Worm (Caenorhabditis elegans) whole organism, L2 larva: ENCODE data around the gene srd-19.
A peak's percentile ranks its signal among the peaks of the same experiment; 100 is the strongest.

Experiments
- C34F6.9 ChIP-seq: fragments of 150-350 bp; optimal IDR thresholded peaks from 2 replicates; lab custom pipeline; 2014; ENCODE audit warnings: missing biosample characterization, missing genetic modification characterization
- F13H6.1 ChIP-seq: sonication (generic microtip); optimal IDR thresholded peaks from 2 replicates; lab custom pipeline; 2016; ENCODE audit warnings: missing genetic modification characterization, missing compliant biosample characterization
- R02D3.7 ChIP-seq: fragments of 150-350 bp; optimal IDR thresholded peaks from 2 replicates; lab custom pipeline; 2014; ENCODE audit warnings: missing biosample characterization, missing genetic modification characterization
- Y55F3AM.14 ChIP-seq: fragments of 200-800 bp; sonication (Bioruptor generic); optimal IDR thresholded peaks from 2 replicates; lab custom pipeline; 2018; ENCODE audit warnings: mild to moderate bottlenecking, missing genetic modification characterization, missing compliant biosample characterization
- ZK546.5 ChIP-seq: sonication (generic microtip); optimal IDR thresholded peaks from 2 replicates; lab custom pipeline; 2017; ENCODE audit warnings: missing biosample characterization, missing genetic modification characterization
- alr-1 ChIP-seq: fragments of 150-350 bp; optimal IDR thresholded peaks from 2 replicates; lab custom pipeline; 2014; ENCODE audit warnings: missing biosample characterization, missing genetic modification characterization
- aly-2 ChIP-seq: fragments of 150-350 bp; optimal IDR thresholded peaks from 2 replicates; lab custom pipeline; 2014; ENCODE audit warnings: missing biosample characterization, missing genetic modification characterization
- ama-1 ChIP-seq: fragments of 150-350 bp; optimal IDR thresholded peaks from 2 replicates; lab custom pipeline; 2018; ENCODE audit warnings: inconsistent platforms
- blmp-1 ChIP-seq: sonication (generic microtip); optimal IDR thresholded peaks from 2 replicates; lab custom pipeline; 2017; ENCODE audit warnings: missing genetic modification characterization, mild to moderate bottlenecking, missing compliant biosample characterization, antibody characterized with exemption, moderate library complexity; ENCODE audit not compliant: insufficient read depth
- ceh-16 ChIP-seq: fragments of 150-350 bp; optimal IDR thresholded peaks from 2 replicates; lab custom pipeline; 2014; ENCODE audit warnings: missing biosample characterization, missing genetic modification characterization
- crh-2 ChIP-seq: sonication (generic microtip); optimal IDR thresholded peaks from 2 replicates; lab custom pipeline; 2017; ENCODE audit warnings: missing biosample characterization, missing genetic modification characterization
- dmd-4 ChIP-seq: sonication (generic microtip); optimal IDR thresholded peaks from 2 replicates; lab custom pipeline; 2017; ENCODE audit warnings: missing biosample characterization, missing genetic modification characterization
- egl-27 ChIP-seq: sonication (generic microtip); optimal IDR thresholded peaks from 3 replicates; lab custom pipeline; 2017; ENCODE audit warnings: missing biosample characterization, missing genetic modification reagents, missing genetic modification characterization
- elt-1 ChIP-seq: fragments of 150-350 bp; optimal IDR thresholded peaks from 2 replicates; lab custom pipeline; 2014; ENCODE audit warnings: missing biosample characterization, missing genetic modification characterization
- fos-1 ChIP-seq: fragments of 150-350 bp; optimal IDR thresholded peaks from 2 replicates; lab custom pipeline; 2014; ENCODE audit warnings: missing biosample characterization, missing genetic modification characterization
- gmeb-1 ChIP-seq: fragments of 150-350 bp; optimal IDR thresholded peaks from 2 replicates; lab custom pipeline; 2014; ENCODE audit warnings: missing biosample characterization, missing genetic modification characterization
- lin-11 ChIP-seq: fragments of 150-350 bp; sonication (generic microtip); optimal IDR thresholded peaks from 2 replicates; lab custom pipeline; 2014; ENCODE audit warnings: missing biosample characterization, missing genetic modification characterization, inconsistent platforms, mixed read lengths
- lin-13 ChIP-seq: fragments of 150-350 bp; optimal IDR thresholded peaks from 2 replicates; lab custom pipeline; 2014; ENCODE audit warnings: missing biosample characterization, missing genetic modification reagents, missing genetic modification characterization
- lin-39 ChIP-seq: fragments of 150-350 bp; optimal IDR thresholded peaks from 2 replicates; lab custom pipeline; 2014; ENCODE audit warnings: missing biosample characterization, missing genetic modification reagents, missing genetic modification characterization
- lsy-2 ChIP-seq, 2 experiments: fragments of 150-350 bp in 1 of 2; sonication (generic microtip) in 1 of 2; optimal IDR thresholded peaks; 2 replicates each; lab custom pipeline; 2014 to 2017; ENCODE audit warnings: missing biosample characterization in 2 of 2, missing genetic modification characterization in 2 of 2
- mab-5 ChIP-seq: fragments of 150-350 bp; optimal IDR thresholded peaks from 2 replicates; lab custom pipeline; 2014; ENCODE audit warnings: missing biosample characterization, missing genetic modification characterization
- mbf-1 ChIP-seq: sonication (generic microtip); optimal IDR thresholded peaks from 2 replicates; lab custom pipeline; 2017; ENCODE audit warnings: missing biosample characterization, missing genetic modification characterization
- mdl-1 ChIP-seq, 2 experiments: fragments of 150-350 bp in 1 of 2; sonication (generic microtip) in 1 of 2; optimal IDR thresholded peaks; 2 replicates each; lab custom pipeline; 2017; ENCODE audit warnings: missing biosample characterization in 2 of 2, missing genetic modification characterization in 2 of 2
- nhr-11 ChIP-seq: fragments of 150-350 bp; optimal IDR thresholded peaks from 2 replicates; lab custom pipeline; 2014; ENCODE audit warnings: missing biosample characterization, missing genetic modification characterization
- nhr-12 ChIP-seq: fragments of 150-350 bp; optimal IDR thresholded peaks from 2 replicates; lab custom pipeline; 2014; ENCODE audit warnings: missing biosample characterization, missing genetic modification characterization
- nhr-129 ChIP-seq: fragments of 150-350 bp; optimal IDR thresholded peaks from 2 replicates; lab custom pipeline; 2014; ENCODE audit warnings: missing biosample characterization, missing genetic modification characterization
- nhr-21 ChIP-seq: fragments of 150-350 bp; optimal IDR thresholded peaks from 2 replicates; lab custom pipeline; 2014; ENCODE audit warnings: missing biosample characterization, missing genetic modification characterization
- nhr-23 ChIP-seq: fragments of 150-350 bp; optimal IDR thresholded peaks from 2 replicates; lab custom pipeline; 2014; ENCODE audit warnings: missing biosample characterization, missing genetic modification reagents, missing genetic modification characterization
- nhr-237 ChIP-seq: fragments of 150-350 bp; optimal IDR thresholded peaks from 2 replicates; lab custom pipeline; 2014; ENCODE audit warnings: missing biosample characterization, missing genetic modification characterization
- nhr-25 ChIP-seq: fragments of 150-350 bp; sonication (generic microtip); optimal IDR thresholded peaks from 3 replicates; lab custom pipeline; 2014; ENCODE audit warnings: missing biosample characterization, missing genetic modification characterization
- nhr-6 ChIP-seq: fragments of 150-350 bp; optimal IDR thresholded peaks from 2 replicates; lab custom pipeline; 2014; ENCODE audit warnings: missing biosample characterization, missing genetic modification characterization
- nhr-77 ChIP-seq: fragments of 150-350 bp; optimal IDR thresholded peaks from 2 replicates; lab custom pipeline; 2014; ENCODE audit warnings: missing biosample characterization, missing genetic modification characterization
- peb-1 ChIP-seq: fragments of 150-350 bp; optimal IDR thresholded peaks from 2 replicates; lab custom pipeline; 2014; ENCODE audit warnings: missing biosample characterization, missing genetic modification characterization
- skn-1 ChIP-seq: sonication (generic microtip); optimal IDR thresholded peaks from 2 replicates; lab custom pipeline; 2017; ENCODE audit warnings: missing biosample characterization, missing genetic modification characterization
- sma-3 ChIP-seq: sonication (generic microtip); optimal IDR thresholded peaks from 2 replicates; lab custom pipeline; 2016; ENCODE audit warnings: missing genetic modification reagents, missing genetic modification characterization, missing compliant biosample characterization
- sma-9 ChIP-seq, 2 experiments: fragments of 150-350 bp in 1 of 2; sonication (generic microtip) in 1 of 2; optimal IDR thresholded peaks; 2 replicates each; lab custom pipeline; 2014 to 2016; ENCODE audit warnings: missing genetic modification characterization in 2 of 2, mild to moderate bottlenecking in 1 of 2, missing biosample characterization in 1 of 2, missing compliant biosample characterization in 1 of 2, missing genetic modification reagents in 1 of 2, moderate library complexity in 1 of 2
- snpc-4 ChIP-seq: fragments of 150-350 bp; optimal IDR thresholded peaks from 2 replicates; lab custom pipeline; 2014; ENCODE audit warnings: missing biosample characterization, missing genetic modification characterization
- unc-55 ChIP-seq: fragments of 150-350 bp; sonication (generic microtip); optimal IDR thresholded peaks from 3 replicates; lab custom pipeline; 2014; ENCODE audit warnings: missing biosample characterization, missing genetic modification reagents, missing genetic modification characterization
- ztf-1 ChIP-seq: fragments of 200-800 bp; sonication (Bioruptor generic); conservative IDR thresholded peaks from 2 replicates; pipeline ENCODE4 v1.3.6; 2022; ENCODE audit warnings: missing genetic modification characterization, missing compliant biosample characterization

The srd-19 gene

DNA sequence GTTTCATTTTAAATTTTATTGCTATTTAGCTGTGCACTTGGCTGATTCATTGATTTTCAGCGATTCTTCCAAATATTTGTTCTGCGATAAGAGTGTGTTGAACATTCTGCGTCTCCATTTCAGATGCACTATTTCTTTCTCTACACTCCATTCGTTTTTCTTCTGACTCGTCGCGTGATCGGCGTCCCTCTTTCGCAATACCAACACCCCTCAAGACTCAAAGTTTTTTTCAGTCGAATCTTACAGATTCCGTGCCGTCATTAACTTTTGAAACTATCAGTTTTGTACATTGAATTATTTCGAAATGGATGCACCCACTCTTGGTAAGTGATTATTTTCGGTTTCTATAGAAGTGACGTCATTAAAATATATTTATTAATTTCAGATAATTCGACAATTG, 34.4 kb upstream of the srd-19 start, which contains the start of gene frm-10 (continued):
- TF ChIP-seq nhr-6 (tag; lab: Kevin White, UChicago) (no peak), blmp-1 (tag; lab: Kevin White, UChicago) (no peak), nhr-23 (tag; lab: Kevin White, UChicago) (no peak), dmd-4 (tag; lab: Kevin White, UChicago) (no peak), nhr-77 (tag; lab: Kevin White, UChicago) (no peak), lin-11 (peak; percentile 23), unc-55 (peak; percentile 80)

- TF ChIP-seq R02D3.7, result no peak
- TF ChIP-seq unc-55, result peak; percentile 37
- no peak for TF ChIP-seq lin-13 (GFP tag; lab: Kevin White, UChicago)
- TF ChIP-seq dmd-4 (tag; lab: Kevin White, UChicago), result no peak
- no peak for TF ChIP-seq egl-27
- TF ChIP-seq skn-1 (tag; lab: Kevin White, UChicago), result no peak
- peak; percentile 52 for TF ChIP-seq C34F6.9 (tag; lab: Kevin White, UChicago)
- TF ChIP-seq nhr-237 (tag; lab: Kevin White, UChicago), result no peak
- TF ChIP-seq nhr-11, result no peak
- no peak for TF ChIP-seq elt-1 (tag; lab: Kevin White, UChicago)
- TF ChIP-seq sma-3, result no peak
- no peak for TF ChIP-seq lin-11
- no peak for TF ChIP-seq mbf-1
- no peak for TF ChIP-seq gmeb-1
- TF ChIP-seq nhr-129 (tag; lab: Kevin White, UChicago), result peak; percentile 50
- TF ChIP-seq lsy-2 (tag; optimal IDR thresholded peaks at IDR 0.05; lab: Kevin White, UChicago), result peak in 1 of 2 experiments; percentile 33
- no peak for TF ChIP-seq nhr-23 (tag; lab: Kevin White, UChicago)
- no peak for TF ChIP-seq nhr-6 (tag; lab: Kevin White, UChicago)
- TF ChIP-seq fos-1, result no peak
- no peak for TF ChIP-seq ceh-16
- no peak for TF ChIP-seq nhr-12 (tag; lab: Kevin White, UChicago)
- TF ChIP-seq ZK546.5 (tag; lab: Kevin White, UChicago), result no peak
- TF ChIP-seq crh-2, result no peak
Measured at ce11 chrV:13459323-13459722, 30.8 kb upstream of the srd-19 start, which contains the start of gene bath-39. TSS of gene bath-39 (plus strand) at chrV:13459459.

ce11 chrV:13457858-13458257, 29.3 kb upstream of the srd-19 start, which contains the start of gene F25H9.2:
TSS of gene F25H9.2 (plus strand) at chrV:13458083.
- TF ChIP-seq aly-2 (tag; lab: Kevin White, UChicago) (no peak), C34F6.9 (tag; lab: Kevin White, UChicago) (peak; percentile 43), peb-1 (tag; lab: Kevin White, UChicago) (no peak), mab-5 (peak; percentile 0)

ce11 chrV:13455448-13455847, 26.9 kb upstream of the srd-19 start, which contains the start of gene lurp-3:
TSS of gene lurp-3 (plus strand) at chrV:13455748.
- TF ChIP-seq blmp-1 (tag; lab: Kevin White, UChicago) (no peak), elt-1 (tag; lab: Kevin White, UChicago) (no peak), ama-1 (lab: Kevin White, UChicago) (no peak), mdl-1 (tag; optimal IDR thresholded peaks at IDR 0.05; lab: Kevin White, UChicago) (no peak), ztf-1 (GFP tag; lab: Robert Waterston, UW) (no peak), nhr-129 (tag; lab: Kevin White, UChicago) (no peak), ZK546.5 (tag; lab: Kevin White, UChicago) (no peak), nhr-25 (tag; lab: Kevin White, UChicago) (no peak), nhr-21 (tag; lab: Kevin White, UChicago) (no peak), aly-2 (tag; lab: Kevin White, UChicago) (no peak), fos-1 (no peak), snpc-4 (no peak)

DNA sequence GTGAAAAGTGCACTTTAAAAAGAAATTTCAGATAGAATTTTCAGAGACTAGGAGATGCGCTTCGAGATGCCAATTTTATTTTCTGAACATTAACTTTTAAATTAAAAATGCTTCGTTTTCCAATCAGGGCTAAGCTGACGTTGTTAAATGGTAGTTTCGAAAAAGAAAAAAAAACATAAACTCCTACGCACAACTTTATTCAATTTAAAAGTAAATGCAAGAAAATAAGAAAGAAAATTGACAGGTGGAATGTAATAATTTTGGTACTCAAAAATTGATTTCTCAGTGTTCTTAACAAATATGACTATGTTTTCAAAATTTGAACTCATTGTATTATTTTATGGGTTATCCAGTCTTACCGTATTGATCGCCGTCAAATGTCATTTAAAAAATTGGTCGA, 24.8 kb upstream of the srd-19 start, which contains the start of gene lurp-2:
lurp-2 (plus strand) TSS at position 301 of the 400 bp plus-strand sequence.
- no peak for TF ChIP-seq mdl-1 (tag; optimal IDR thresholded peaks at IDR 0.05; lab: Kevin White, UChicago)
- no peak for TF ChIP-seq lsy-2 (tag; optimal IDR thresholded peaks at IDR 0.05; lab: Kevin White, UChicago)
- TF ChIP-seq skn-1 (tag; lab: Kevin White, UChicago), result no peak
- TF ChIP-seq unc-55, result no peak
- no peak for TF ChIP-seq mbf-1
- TF ChIP-seq lin-11, result no peak
- no peak for TF ChIP-seq lin-39 (tag; lab: Kevin White, UChicago)
- no peak for TF ChIP-seq F13H6.1 (tag; lab: Kevin White, UChicago)
- TF ChIP-seq sma-9 (GFP tag; optimal IDR thresholded peaks at IDR 0.05; lab: Kevin White, UChicago), result no peak
- no peak for TF ChIP-seq sma-9 (tag; optimal IDR thresholded peaks at IDR 0.05; lab: Kevin White, UChicago)
- no peak for TF ChIP-seq Y55F3AM.14 (GFP tag; lab: Kevin White, UChicago)
- TF ChIP-seq nhr-21 (tag; lab: Kevin White, UChicago), result no peak
- TF ChIP-seq nhr-12 (tag; lab: Kevin White, UChicago), result no peak
- TF ChIP-seq nhr-237 (tag; lab: Kevin White, UChicago), result no peak
- no peak for TF ChIP-seq egl-27
- no peak for TF ChIP-seq alr-1 (tag; lab: Kevin White, UChicago)
